Worm (Caenorhabditis elegans): Measurements from ENCODE around the gene F11D5.6.
A peak's percentile ranks its signal among the peaks of the same experiment; 100 is the strongest.

F11D5.6 gene

ce11 chrX:3326175-3326574, at the start of gene F11D5.6:
F11D5.6 (minus strand) TSS chrX:3326275.
- TF ChIP-seq ref-1 (GFP tag; conservative IDR thresholded peaks at IDR 0.05) (no peak), tab-1 (GFP tag; IDR thresholded peaks at IDR 0.05) (no peak), ztf-29 (GFP tag; IDR thresholded peaks at IDR 0.05) (no peak), flt-1 (GFP tag; IDR thresholded peaks at IDR 0.05) (no peak), T22C8.4 (GFP tag; IDR thresholded peaks at IDR 0.05) (no peak), med-1 (GFP tag; optimal IDR thresholded peaks at IDR 0.05; ENCODE audit: insufficient read depth) (no peak), klf-2 (GFP tag; conservative IDR thresholded peaks at IDR 0.05) (no peak), ztf-23 (GFP tag; IDR thresholded peaks at IDR 0.05) (no peak), cog-1 (tag; optimal IDR thresholded peaks at IDR 0.05) (no peak)

ce11 chrX:3375320-3375719, 49.2 kb upstream of the F11D5.6 start:
- TF ChIP-seq ztf-23 (GFP tag; IDR thresholded peaks at IDR 0.05), result no peak
- TF ChIP-seq cog-1 (tag; optimal IDR thresholded peaks at IDR 0.05), result no peak
- no peak for TF ChIP-seq tab-1 (GFP tag; IDR thresholded peaks at IDR 0.05)
- no peak for TF ChIP-seq klf-2 (GFP tag; conservative IDR thresholded peaks at IDR 0.05)
- no peak for TF ChIP-seq ref-1 (GFP tag; conservative IDR thresholded peaks at IDR 0.05)
- no peak for TF ChIP-seq flt-1 (GFP tag; IDR thresholded peaks at IDR 0.05)
- TF ChIP-seq med-1 (GFP tag; optimal IDR thresholded peaks at IDR 0.05; ENCODE audit: insufficient read depth), result no peak
- TF ChIP-seq T22C8.4 (GFP tag; IDR thresholded peaks at IDR 0.05), result no peak
- TF ChIP-seq ztf-29 (GFP tag; IDR thresholded peaks at IDR 0.05), result no peak

DNA sequence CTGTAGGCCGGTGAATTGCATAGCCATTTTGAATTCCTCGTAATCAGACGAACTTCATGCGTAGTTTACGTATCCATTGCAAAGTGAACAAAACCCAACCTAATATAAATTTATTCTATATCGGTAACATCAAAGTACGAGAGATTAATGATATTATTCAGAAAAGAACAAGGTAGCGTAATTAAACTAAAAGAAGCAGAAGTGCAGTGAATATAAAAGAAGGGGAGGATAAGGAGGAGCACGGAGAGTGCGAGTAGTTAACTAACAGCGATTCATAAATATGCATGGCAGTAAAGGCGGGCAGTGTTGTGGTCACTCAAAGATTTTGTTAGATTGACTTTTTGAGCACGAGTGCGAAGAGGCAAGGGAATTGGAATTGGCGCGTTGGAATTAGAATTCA, 48.6 kb upstream of the F11D5.6 start, which contains the start of gene clc-3:
Gene clc-3 (minus strand): TSS at position 101 of the 400 bp plus-strand sequence.
- no peak for TF ChIP-seq ref-1 (GFP tag; conservative IDR thresholded peaks at IDR 0.05)
- TF ChIP-seq flt-1 (GFP tag; IDR thresholded peaks at IDR 0.05), result no peak
- TF ChIP-seq med-1 (GFP tag; optimal IDR thresholded peaks at IDR 0.05; ENCODE audit: insufficient read depth), result no peak
- TF ChIP-seq cog-1 (tag; optimal IDR thresholded peaks at IDR 0.05), result no peak
- TF ChIP-seq ztf-23 (GFP tag; IDR thresholded peaks at IDR 0.05), result 0 out of 2 replicates have a peak, but pooled peaks have one; percentile 22
- no peak for TF ChIP-seq klf-2 (GFP tag; conservative IDR thresholded peaks at IDR 0.05)

DNA sequence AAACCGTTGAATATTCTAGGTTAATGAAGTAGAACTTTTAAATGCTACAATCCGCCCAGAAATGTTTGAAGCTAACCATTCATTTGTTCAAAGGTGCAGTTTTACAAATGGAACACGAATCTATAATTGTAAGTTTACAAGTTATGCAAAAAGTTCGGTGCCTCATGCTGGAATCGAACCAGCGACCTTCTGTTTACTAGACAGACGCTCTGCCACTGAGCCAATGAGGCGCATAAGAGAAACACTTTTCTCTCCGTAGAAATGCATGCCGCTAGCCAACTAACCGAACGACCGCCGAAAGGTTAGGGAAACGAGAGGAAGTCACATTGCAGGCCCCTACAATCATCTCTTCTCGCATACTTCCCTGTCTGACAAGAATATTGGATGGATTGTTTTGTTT, 45.2 kb upstream of the F11D5.6 start:
- TF ChIP-seq ztf-23 (GFP tag; IDR thresholded peaks at IDR 0.05) (peak; percentile 92), ref-1 (GFP tag; conservative IDR thresholded peaks at IDR 0.05) (peak; percentile 82), klf-2 (GFP tag; conservative IDR thresholded peaks at IDR 0.05) (peak; percentile 94), med-1 (GFP tag; optimal IDR thresholded peaks at IDR 0.05; ENCODE audit: insufficient read depth) (peak; percentile 37), T22C8.4 (GFP tag; IDR thresholded peaks at IDR 0.05) (peak; percentile 95), tab-1 (GFP tag; IDR thresholded peaks at IDR 0.05) (peak; percentile 95), cog-1 (tag; optimal IDR thresholded peaks at IDR 0.05) (peak; percentile 78), flt-1 (GFP tag; IDR thresholded peaks at IDR 0.05) (peak; percentile 96), ztf-29 (GFP tag; IDR thresholded peaks at IDR 0.05) (peak; percentile 95)

DNA sequence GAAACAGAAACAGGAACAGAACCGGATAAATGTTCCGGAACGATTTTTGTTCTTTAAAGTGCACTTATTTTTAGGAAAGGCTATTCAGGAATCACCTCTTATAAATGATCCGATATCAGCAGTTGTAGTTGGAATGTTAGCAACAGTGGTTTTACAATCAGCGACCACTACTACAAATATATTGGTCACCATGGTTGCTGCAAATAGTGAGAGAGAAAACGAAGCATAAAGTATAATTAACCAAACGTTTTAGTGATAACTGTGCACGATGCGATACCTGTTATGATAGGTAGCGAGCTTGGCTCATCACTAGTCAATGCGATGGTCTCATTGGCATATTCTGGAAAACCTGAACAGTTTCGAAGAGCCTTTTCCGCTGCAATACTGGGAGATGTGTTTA, 43.4 kb upstream of the F11D5.6 start:
- no peak for TF ChIP-seq klf-2 (GFP tag; conservative IDR thresholded peaks at IDR 0.05)
- no peak for TF ChIP-seq tab-1 (GFP tag; IDR thresholded peaks at IDR 0.05)
- TF ChIP-seq T22C8.4 (GFP tag; IDR thresholded peaks at IDR 0.05), result no peak
- TF ChIP-seq cog-1 (tag; optimal IDR thresholded peaks at IDR 0.05), result no peak
- no peak for TF ChIP-seq ztf-23 (GFP tag; IDR thresholded peaks at IDR 0.05)
- no peak for TF ChIP-seq flt-1 (GFP tag; IDR thresholded peaks at IDR 0.05)
- TF ChIP-seq ztf-29 (GFP tag; IDR thresholded peaks at IDR 0.05), result no peak

ce11 chrX:3368659-3369058, 42.6 kb upstream of the F11D5.6 start, which contains the start of gene ZK563.2:
ZK563.2 (plus strand) TSS chrX:3368959.
- TF ChIP-seq T22C8.4 (GFP tag; IDR thresholded peaks at IDR 0.05) (no peak), cog-1 (tag; optimal IDR thresholded peaks at IDR 0.05) (no peak), ztf-23 (GFP tag; IDR thresholded peaks at IDR 0.05) (no peak), flt-1 (GFP tag; IDR thresholded peaks at IDR 0.05) (no peak), ref-1 (GFP tag; conservative IDR thresholded peaks at IDR 0.05) (no peak), med-1 (GFP tag; optimal IDR thresholded peaks at IDR 0.05; ENCODE audit: insufficient read depth) (no peak), klf-2 (GFP tag; conservative IDR thresholded peaks at IDR 0.05) (no peak), tab-1 (GFP tag; IDR thresholded peaks at IDR 0.05) (no peak), ztf-29 (GFP tag; IDR thresholded peaks at IDR 0.05) (no peak)

ce11 chrX:3366782-3367181, 40.7 kb upstream of the F11D5.6 start:
- no peak for TF ChIP-seq ztf-29 (GFP tag; IDR thresholded peaks at IDR 0.05)
- no peak for TF ChIP-seq klf-2 (GFP tag; conservative IDR thresholded peaks at IDR 0.05)

DNA sequence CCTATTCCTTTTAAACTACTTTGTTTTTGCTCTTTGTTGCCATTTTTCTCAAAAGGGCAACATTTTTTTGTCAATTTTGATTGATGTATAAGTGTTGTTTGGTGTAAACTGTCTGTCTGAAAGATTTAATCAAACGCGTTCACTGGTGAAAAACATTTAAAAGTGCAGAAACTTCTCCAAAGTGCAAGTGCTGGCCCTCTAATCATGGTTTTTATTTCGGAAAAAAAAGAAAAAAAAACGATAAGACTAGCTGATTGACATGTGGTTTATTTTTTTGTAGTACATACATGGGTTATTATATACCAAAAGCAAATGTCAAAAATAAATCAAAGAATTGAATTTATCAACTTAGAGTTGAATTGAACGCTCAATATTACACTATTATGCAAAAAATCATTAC, 36.3 kb upstream of the F11D5.6 start, which contains the start of gene dhs-26:
Gene dhs-26 (minus strand): TSS at position 116 of the 400 bp plus-strand sequence.
- TF ChIP-seq flt-1 (GFP tag; IDR thresholded peaks at IDR 0.05) (no peak), klf-2 (GFP tag; conservative IDR thresholded peaks at IDR 0.05) (no peak), tab-1 (GFP tag; IDR thresholded peaks at IDR 0.05) (no peak), T22C8.4 (GFP tag; IDR thresholded peaks at IDR 0.05) (no peak), ztf-23 (GFP tag; IDR thresholded peaks at IDR 0.05) (no peak)

- TF ChIP-seq tab-1 (GFP tag; IDR thresholded peaks at IDR 0.05) (no peak), T22C8.4 (GFP tag; IDR thresholded peaks at IDR 0.05) (no peak), ztf-29 (GFP tag; IDR thresholded peaks at IDR 0.05) (no peak), cog-1 (tag; optimal IDR thresholded peaks at IDR 0.05) (no peak), klf-2 (GFP tag; conservative IDR thresholded peaks at IDR 0.05) (no peak), ref-1 (GFP tag; conservative IDR thresholded peaks at IDR 0.05) (no peak), ztf-23 (GFP tag; IDR thresholded peaks at IDR 0.05) (no peak)
Observed at ce11 chrX:3351526-3351925, 25.5 kb upstream of the F11D5.6 start, which contains the start of gene ZK816.1. ZK816.1 (plus strand) TSS chrX:3351712.

ce11 chrX:3350306-3350705, 24.2 kb upstream of the F11D5.6 start, which contains the start of gene nspg-4:
nspg-4 (minus strand) TSS chrX:3350406.
- TF ChIP-seq flt-1 (GFP tag; IDR thresholded peaks at IDR 0.05) (no peak), T22C8.4 (GFP tag; IDR thresholded peaks at IDR 0.05) (no peak), klf-2 (GFP tag; conservative IDR thresholded peaks at IDR 0.05) (no peak), med-1 (GFP tag; optimal IDR thresholded peaks at IDR 0.05; ENCODE audit: insufficient read depth) (no peak), ref-1 (GFP tag; conservative IDR thresholded peaks at IDR 0.05) (no peak), ztf-23 (GFP tag; IDR thresholded peaks at IDR 0.05) (no peak), cog-1 (tag; optimal IDR thresholded peaks at IDR 0.05) (no peak), ztf-29 (GFP tag; IDR thresholded peaks at IDR 0.05) (no peak), tab-1 (GFP tag; IDR thresholded peaks at IDR 0.05) (no peak)

Measured in whole organism, midembryonic.